Worm (Caenorhabditis elegans): ENCODE results near the gene acer-1.

The acer-1 gene

ce11 chrII:6890095-6890494 lies at the start of gene acer-1:
Gene acer-1 (minus strand): TSS chrII:6890400.
- no peak for TF ChIP-seq aly-2 (tag; optimal IDR thresholded peaks at IDR 0.05)
- peak; percentile 37 for TF ChIP-seq pha-4 (tag; optimal IDR thresholded peaks at IDR 0.05)
- no peak for TF ChIP-seq fos-1 (tag; optimal IDR thresholded peaks at IDR 0.05)
- TF ChIP-seq elt-2 (tag; optimal IDR thresholded peaks at IDR 0.05): peak; percentile 3
- TF ChIP-seq mml-1 (tag; optimal IDR thresholded peaks at IDR 0.05): no peak
- TF ChIP-seq eor-1 (tag; optimal IDR thresholded peaks at IDR 0.05): no peak
- TF ChIP-seq R02D3.7 (tag; optimal IDR thresholded peaks at IDR 0.05): no peak
- no peak for TF ChIP-seq ceh-9 (tag; optimal IDR thresholded peaks at IDR 0.05)
- TF ChIP-seq nhr-76 (tag; optimal IDR thresholded peaks at IDR 0.05): no peak
- TF ChIP-seq nfya-1 (tag; optimal IDR thresholded peaks at IDR 0.05; ENCODE audit: insufficient read depth): peak; percentile 9
- no peak for TF ChIP-seq ceh-82 (tag; optimal IDR thresholded peaks at IDR 0.05)
- no peak for TF ChIP-seq elt-3 (tag; optimal IDR thresholded peaks at IDR 0.05)
- no peak for TF ChIP-seq nhr-237 (tag; optimal IDR thresholded peaks at IDR 0.05)
- no peak for TF ChIP-seq jun-1 (tag; optimal IDR thresholded peaks at IDR 0.05)
- no peak for TF ChIP-seq unc-39 (tag; optimal IDR thresholded peaks at IDR 0.05)
- TF ChIP-seq ZK546.5 (tag; optimal IDR thresholded peaks at IDR 0.05): no peak
- TF ChIP-seq elt-1 (tag; optimal IDR thresholded peaks at IDR 0.05): no peak
- TF ChIP-seq lin-39 (tag; optimal IDR thresholded peaks at IDR 0.05): peak; percentile 13
- no peak for TF ChIP-seq fkh-2 (tag; optimal IDR thresholded peaks at IDR 0.05)
- TF ChIP-seq daf-12 (tag; optimal IDR thresholded peaks at IDR 0.05): no peak
- TF ChIP-seq nhr-43 (tag; optimal IDR thresholded peaks at IDR 0.05; ENCODE audit: poor library complexity, severe bottlenecking): no peak
- TF ChIP-seq hmg-11 (tag; optimal IDR thresholded peaks at IDR 0.05): no peak
- TF ChIP-seq snpc-4 (tag; optimal IDR thresholded peaks at IDR 0.05): no peak
- TF ChIP-seq unc-62 (GFP tag; optimal IDR thresholded peaks at IDR 0.05): no peak
- peak; percentile 93 for TF ChIP-seq ama-1 (optimal IDR thresholded peaks at IDR 0.05)
- no peak for TF ChIP-seq nhr-12 (tag; optimal IDR thresholded peaks at IDR 0.05)
- no peak for TF ChIP-seq pqm-1 (tag; optimal IDR thresholded peaks at IDR 0.05)
- no peak for TF ChIP-seq lin-15B (tag; optimal IDR thresholded peaks at IDR 0.05)
- TF ChIP-seq nhr-25 (tag; optimal IDR thresholded peaks at IDR 0.05): no peak

ce11 chrII:6939873-6940272 lies 49.7 kb upstream of the acer-1 start:
- no peak for TF ChIP-seq snpc-4 (tag; optimal IDR thresholded peaks at IDR 0.05)
- TF ChIP-seq R02D3.7 (tag; optimal IDR thresholded peaks at IDR 0.05): no peak
- TF ChIP-seq mdl-1 (tag; optimal IDR thresholded peaks at IDR 0.05): no peak
- no peak for TF ChIP-seq nhr-67 (tag; optimal IDR thresholded peaks at IDR 0.05)
- TF ChIP-seq unc-39 (tag; optimal IDR thresholded peaks at IDR 0.05): no peak
- no peak for TF ChIP-seq nhr-12 (tag; optimal IDR thresholded peaks at IDR 0.05)
- TF ChIP-seq zag-1 (tag; optimal IDR thresholded peaks at IDR 0.05): no peak
- TF ChIP-seq elt-3 (tag; optimal IDR thresholded peaks at IDR 0.05): no peak
- no peak for TF ChIP-seq eor-1 (tag; optimal IDR thresholded peaks at IDR 0.05)
- no peak for TF ChIP-seq ZK546.5 (tag; optimal IDR thresholded peaks at IDR 0.05)
- TF ChIP-seq fos-1 (tag; optimal IDR thresholded peaks at IDR 0.05): no peak
- no peak for TF ChIP-seq egl-5 (tag; optimal IDR thresholded peaks at IDR 0.05)
- TF ChIP-seq lin-39 (tag; optimal IDR thresholded peaks at IDR 0.05): no peak
- TF ChIP-seq ama-1 (optimal IDR thresholded peaks at IDR 0.05): no peak
- TF ChIP-seq nhr-28 (tag; optimal IDR thresholded peaks at IDR 0.05): no peak
- TF ChIP-seq elt-1 (tag; optimal IDR thresholded peaks at IDR 0.05): no peak

ce11 chrII:6937057-6937456 lies 46.9 kb upstream of the acer-1 start:
- TF ChIP-seq nhr-237 (tag; optimal IDR thresholded peaks at IDR 0.05) (no peak), ztf-11 (tag; optimal IDR thresholded peaks at IDR 0.05) (no peak), ztf-4 (tag; optimal IDR thresholded peaks at IDR 0.05) (no peak), pha-4 (tag; optimal IDR thresholded peaks at IDR 0.05) (peak; percentile 74), nhr-11 (tag; optimal IDR thresholded peaks at IDR 0.05) (no peak), R02D3.7 (tag; optimal IDR thresholded peaks at IDR 0.05) (no peak), tbx-2 (tag; optimal IDR thresholded peaks at IDR 0.05) (no peak), ceh-28 (tag; optimal IDR thresholded peaks at IDR 0.05) (peak; percentile 2)

ce11 chrII:6936528-6936927 lies 46.3 kb upstream of the acer-1 start:
- no peak for TF ChIP-seq lsy-12 (tag; optimal IDR thresholded peaks at IDR 0.05)
- no peak for TF ChIP-seq nhr-25 (tag; optimal IDR thresholded peaks at IDR 0.05)
- TF ChIP-seq pqm-1 (tag; optimal IDR thresholded peaks at IDR 0.05): peak; percentile 9

Measured in whole organism, L3 larva.